Worm (Caenorhabditis elegans) whole organism, L1 larva: ENCODE measurements around the gene srz-61.

Source experiments
- C16A3.4 ChIP-seq: fragments of 150-350 bp; optimal IDR thresholded peaks from 2 replicates; lab custom pipeline; 2014; ENCODE audit warnings: missing biosample characterization, missing genetic modification characterization
- F16B12.6 ChIP-seq: fragments of 150-350 bp; optimal IDR thresholded peaks from 2 replicates; lab custom pipeline; 2014; ENCODE audit warnings: missing biosample characterization, missing genetic modification characterization
- Y116A8C.19 ChIP-seq: sonication (generic microtip); optimal IDR thresholded peaks from 2 replicates; lab custom pipeline; 2016; ENCODE audit warnings: missing compliant biosample characterization, missing genetic modification characterization, borderline replicate concordance
- alr-1 ChIP-seq: fragments of 200-800 bp; sonication (Bioruptor generic); optimal IDR thresholded peaks from 2 replicates; lab custom pipeline; 2018; ENCODE audit warnings: borderline replicate concordance, mild to moderate bottlenecking, missing genetic modification characterization, missing compliant biosample characterization
- ama-1 ChIP-seq: fragments of 150-350 bp; optimal IDR thresholded peaks from 2 replicates; lab custom pipeline; 2014
- ceh-63 ChIP-seq: fragments of 200-800 bp; sonication (Bioruptor generic); optimal IDR thresholded peaks from 2 replicates; lab custom pipeline; 2018; ENCODE audit warnings: mild to moderate bottlenecking, missing genetic modification characterization, missing compliant biosample characterization
- ceh-88 ChIP-seq: fragments of 200-800 bp; sonication (Bioruptor generic); IDR thresholded peaks from 2 replicates; pipeline ENCODE4 v1.3.6; 2022; ENCODE audit warnings: missing genetic modification characterization, missing compliant biosample characterization
- ces-1 ChIP-seq: fragments of 150-350 bp; optimal IDR thresholded peaks from 2 replicates; lab custom pipeline; 2014; ENCODE audit warnings: missing biosample characterization, missing genetic modification reagents, missing genetic modification characterization
- dpl-1 ChIP-seq, 3 experiments: fragments of 150-350 bp in 2 of 3; sonication (generic microtip) in 1 of 3; optimal IDR thresholded peaks; 2 replicates each; lab custom pipeline; 2014 to 2017; ENCODE audit warnings: missing biosample characterization in 3 of 3, missing genetic modification characterization in 3 of 3, missing genetic modification reagents in 3 of 3
- dsc-1 ChIP-seq: sonication (generic microtip); optimal IDR thresholded peaks from 2 replicates; lab custom pipeline; 2016; ENCODE audit warnings: mild to moderate bottlenecking, missing genetic modification characterization, missing compliant biosample characterization
- egl-13 ChIP-seq: sonication (generic microtip); optimal IDR thresholded peaks from 2 replicates; lab custom pipeline; 2016; ENCODE audit warnings: missing genotype, missing genetic modification reagents, missing genetic modification characterization, missing compliant biosample characterization
- fkh-10 ChIP-seq: sonication (generic microtip); optimal IDR thresholded peaks from 2 replicates; lab custom pipeline; 2017; ENCODE audit warnings: missing biosample characterization, missing genetic modification reagents, missing genetic modification characterization
- fkh-8 ChIP-seq: sonication (generic microtip); optimal IDR thresholded peaks from 2 replicates; lab custom pipeline; 2016; ENCODE audit warnings: mild to moderate bottlenecking, missing genetic modification characterization, missing compliant biosample characterization
- fos-1 ChIP-seq: fragments of 150-350 bp; optimal IDR thresholded peaks from 2 replicates; lab custom pipeline; 2014; ENCODE audit warnings: missing biosample characterization, missing genetic modification characterization
- hpl-2 ChIP-seq: fragments of 150-350 bp; optimal IDR thresholded peaks from 2 replicates; lab custom pipeline; 2014; ENCODE audit warnings: missing biosample characterization, missing genetic modification reagents, missing genetic modification characterization
- irx-1 ChIP-seq: sonication (generic microtip); optimal IDR thresholded peaks from 2 replicates; lab custom pipeline; 2016; ENCODE audit warnings: missing genetic modification characterization, missing compliant biosample characterization
- isw-1 ChIP-seq: fragments of 200-800 bp; sonication (Bioruptor generic); IDR thresholded peaks from 2 replicates; pipeline ENCODE4 v1.3.6; 2022; ENCODE audit warnings: missing genetic modification characterization, missing compliant biosample characterization
- jun-1 ChIP-seq: fragments of 150-350 bp; optimal IDR thresholded peaks from 2 replicates; lab custom pipeline; 2014; ENCODE audit warnings: missing biosample characterization, missing genetic modification reagents, missing genetic modification characterization
- lin-13 ChIP-seq: fragments of 150-350 bp; optimal IDR thresholded peaks from 2 replicates; lab custom pipeline; 2014; ENCODE audit warnings: missing biosample characterization, missing genetic modification reagents, missing genetic modification characterization
- lin-15B ChIP-seq: fragments of 150-350 bp; sonication (generic microtip); optimal IDR thresholded peaks from 3 replicates; lab custom pipeline; 2014; ENCODE audit warnings: missing biosample characterization, missing genetic modification characterization
- lin-35 ChIP-seq, 2 experiments: fragments of 150-350 bp; optimal IDR thresholded peaks; 2 replicates each; lab custom pipeline; 2014; ENCODE audit warnings: missing biosample characterization in 2 of 2, missing genetic modification characterization in 2 of 2, missing genetic modification reagents in 2 of 2
- lin-39 ChIP-seq: fragments of 150-350 bp; optimal IDR thresholded peaks from 2 replicates; lab custom pipeline; 2014; ENCODE audit warnings: missing biosample characterization, missing genetic modification reagents, missing genetic modification characterization
- lsy-2 ChIP-seq, 2 experiments: fragments of 150-350 bp; optimal IDR thresholded peaks; 2 replicates each; lab custom pipeline; 2014; ENCODE audit warnings: missing biosample characterization in 2 of 2, missing genetic modification characterization in 2 of 2
- mab-9 ChIP-seq: fragments of 200-800 bp; sonication (Bioruptor generic); IDR thresholded peaks from 2 replicates; pipeline ENCODE4 v1.3.6; 2022; ENCODE audit warnings: missing genetic modification reagents, missing genetic modification characterization, missing compliant biosample characterization
- nhr-12 ChIP-seq: sonication (generic microtip); optimal IDR thresholded peaks from 2 replicates; lab custom pipeline; 2017; ENCODE audit warnings: missing biosample characterization, missing genetic modification characterization
- nhr-237 ChIP-seq: fragments of 150-350 bp; optimal IDR thresholded peaks from 2 replicates; lab custom pipeline; 2014; ENCODE audit warnings: missing biosample characterization, missing genetic modification characterization
- nhr-85 ChIP-seq: sonication (generic microtip); peaks from one replicate; lab custom pipeline; 2016; ENCODE audit warnings: missing genetic modification characterization, inconsistent platforms, missing compliant biosample characterization
- pax-3 ChIP-seq: fragments of 200-800 bp; sonication (Bioruptor generic); optimal IDR thresholded peaks from 2 replicates; lab custom pipeline; 2018; ENCODE audit warnings: mild to moderate bottlenecking, missing genetic modification characterization, moderate library complexity, missing compliant biosample characterization
- rnt-1 ChIP-seq: sonication (generic microtip); optimal IDR thresholded peaks from 2 replicates; lab custom pipeline; 2016; ENCODE audit warnings: mild to moderate bottlenecking, missing genetic modification characterization, moderate library complexity, missing compliant biosample characterization
- tlp-1 ChIP-seq: fragments of 150-350 bp; optimal IDR thresholded peaks from 2 replicates; lab custom pipeline; 2014; ENCODE audit warnings: missing biosample characterization, missing genetic modification characterization
- unc-130 ChIP-seq: fragments of 150-350 bp; optimal IDR thresholded peaks from 2 replicates; lab custom pipeline; 2017; ENCODE audit warnings: missing biosample characterization, missing genetic modification characterization, inconsistent platforms
- unc-86 ChIP-seq: sonication (generic microtip); optimal IDR thresholded peaks from 2 replicates; lab custom pipeline; 2016; ENCODE audit warnings: missing genetic modification characterization, missing compliant biosample characterization
- unc-98 ChIP-seq: fragments of 200-800 bp; sonication (Bioruptor generic); IDR thresholded peaks from 2 replicates; pipeline ENCODE4 v1.3.6; 2022; ENCODE audit warnings: missing genetic modification characterization, missing compliant biosample characterization
- vab-15 ChIP-seq: sonication (generic microtip); optimal IDR thresholded peaks from 2 replicates; lab custom pipeline; 2017; ENCODE audit warnings: missing genotype, mild to moderate bottlenecking, missing genetic modification characterization, missing compliant biosample characterization
- zag-1 ChIP-seq: fragments of 150-350 bp; optimal IDR thresholded peaks from 2 replicates; lab custom pipeline; 2014; ENCODE audit warnings: missing biosample characterization, missing genetic modification characterization

The srz-61 gene

ce11 chrIV:16330508-16330907 is 9.5 kb downstream of the srz-61 start:
- TF ChIP-seq mab-9 (GFP tag; lab: Robert Waterston, UW) (no peak), rnt-1 (tag; lab: Kevin White, UChicago) (no peak)

ce11 chrIV:16332585-16332984 is 11.6 kb downstream of the srz-61 start, which contains the start of gene srz-71:
srz-71 (plus strand) TSS chrIV:16332885.
- TF ChIP-seq dsc-1 (tag; lab: Kevin White, UChicago) (no peak), pax-3 (tag; lab: Kevin White, UChicago) (no peak), lin-39 (tag; lab: Kevin White, UChicago) (no peak), ces-1 (no peak), tlp-1 (no peak)

ce11 chrIV:16333121-16333520 is 12.2 kb downstream of the srz-61 start:
- TF ChIP-seq Y116A8C.19 (no peak), zag-1 (tag; lab: Kevin White, UChicago) (no peak), alr-1 (no peak), F16B12.6 (tag; lab: Kevin White, UChicago) (no peak), irx-1 (tag; lab: Kevin White, UChicago) (no peak), lsy-2 (tag; optimal IDR thresholded peaks at IDR 0.05; lab: Kevin White, UChicago) (no peak), ama-1 (lab: Kevin White, UChicago) (no peak), nhr-237 (no peak), ceh-88 (GFP tag; lab: Robert Waterston, UW) (no peak), jun-1 (tag; lab: Kevin White, UChicago) (no peak), fkh-10 (GFP tag; lab: Kevin White, UChicago) (no peak), unc-86 (tag; lab: Kevin White, UChicago) (no peak), unc-98 (GFP tag; lab: Robert Waterston, UW) (no peak), fkh-8 (no peak), hpl-2 (no peak), lin-35 (GFP tag; optimal IDR thresholded peaks at IDR 0.05; lab: Kevin White, UChicago) (no peak), vab-15 (tag; lab: Kevin White, UChicago) (no peak), nhr-12 (tag; lab: Kevin White, UChicago) (no peak), dpl-1 (GFP tag; optimal IDR thresholded peaks at IDR 0.05; lab: Kevin White, UChicago) (no peak), egl-13 (tag; lab: Kevin White, UChicago) (no peak)
- TF ChIP-seq, all 84 proteins: peak for 0

- no peak for TF ChIP-seq ceh-63 (GFP tag; lab: Kevin White, UChicago)
- no peak for TF ChIP-seq isw-1 (GFP tag; lab: Robert Waterston, UW)
- TF ChIP-seq jun-1 (tag; lab: Kevin White, UChicago) = no peak
- TF ChIP-seq lin-15B (tag; lab: Kevin White, UChicago) = no peak
- TF ChIP-seq fos-1 (tag; lab: Kevin White, UChicago) = no peak
Measured at ce11 chrIV:16335037-16335436, 14.1 kb downstream of the srz-61 start, which contains the start of gene srz-38. srz-38 (plus strand) TSS chrIV:16335337.

- TF ChIP-seq C16A3.4 (tag; lab: Kevin White, UChicago) (no peak), lin-13 (GFP tag; lab: Kevin White, UChicago) (no peak), unc-130 (tag; lab: Kevin White, UChicago) (no peak), nhr-85 (peak; percentile 1), zag-1 (tag; lab: Kevin White, UChicago) (no peak)
Measured at ce11 chrIV:16336721-16337120, 15.8 kb downstream of the srz-61 start, which contains the start of gene C35D6.13. C35D6.13 (plus strand) TSS chrIV:16337021.
